Fruit fly (Drosophila melanogaster): ENCODE data around the gene Elys.

The Elys gene

dm6 chrX:19692951-19693698 lies 41.0 kb downstream of the Elys start, which contains the start of gene Mer (continued):
- TF ChIP-seq schlank (tag; optimal IDR thresholded peaks at IDR 0.05) (peak; percentile 75), kah (GFP tag; optimal IDR thresholded peaks at IDR 0.05) (peak; percentile 62), CG14667 (GFP tag; IDR thresholded peaks at IDR 0.05) (peak; percentile 52; the same call in 1 of the 2 replicates), phol (tag; optimal IDR thresholded peaks at IDR 0.05) (peak; percentile 81), vfl (GFP tag; optimal IDR thresholded peaks at IDR 0.05) (peak; percentile 76), row (GFP tag; IDR thresholded peaks at IDR 0.05) (peak; percentile 96), CG10147 (GFP tag; optimal IDR thresholded peaks at IDR 0.05) (peak; percentile 78), Drgx (GFP tag; IDR thresholded peaks at IDR 0.05) (peak; percentile 92), nerfin-2 (GFP tag; IDR thresholded peaks at IDR 0.05; ENCODE audit: partially characterized antibody) (no peak), CoRest (tag; optimal IDR thresholded peaks at IDR 0.05) (peak; percentile 81), CG4854 (GFP tag; optimal IDR thresholded peaks at IDR 0.05) (peak; percentile 52), TFAM (GFP tag; optimal IDR thresholded peaks at IDR 0.05) (peak; percentile 11), CG34422 (GFP tag; IDR thresholded peaks at IDR 0.05) (peak; percentile 88), jigr1 (GFP tag; IDR thresholded peaks at IDR 0.05) (0 out of 3 replicates have a peak, but pooled peaks have one; percentile 37), pfk (GFP tag; optimal IDR thresholded peaks at IDR 0.05) (peak; percentile 3), ro (GFP tag; IDR thresholded peaks at IDR 0.05) (no peak), ems (GFP tag; optimal IDR thresholded peaks at IDR 0.05) (peak; percentile 60), Spps (tag; optimal IDR thresholded peaks at IDR 0.05) (peak; percentile 56), twi (tag; optimal IDR thresholded peaks at IDR 0.05) (peak; percentile 62), CG17328 (GFP tag; IDR thresholded peaks at IDR 0.05) (peak; percentile 75), slou (GFP tag; optimal IDR thresholded peaks at IDR 0.05) (peak; percentile 59), Ptx1 (GFP tag; IDR thresholded peaks at IDR 0.05) (peak; percentile 81), Doc3 (GFP tag; IDR thresholded peaks at IDR 0.05; ENCODE audit: partially characterized antibody) (no peak), CG32772 (GFP tag; IDR thresholded peaks at IDR 0.05) (peak; percentile 68), rib (GFP tag; IDR thresholded peaks at IDR 0.05) (peak; percentile 62; the same call in 1 of the 2 replicates), pzg (GFP tag; optimal IDR thresholded peaks at IDR 0.05) (peak; percentile 55), CG11695 (GFP tag; IDR thresholded peaks at IDR 0.05) (peak; percentile 92), so (GFP tag; IDR thresholded peaks at IDR 0.05) (peak; percentile 84; the same call in 1 of the 3 replicates), CG4404 (GFP tag; IDR thresholded peaks at IDR 0.05) (peak; percentile 60), Xbp1 (GFP tag; optimal IDR thresholded peaks at IDR 0.05) (peak; percentile 87), tin (GFP tag; optimal IDR thresholded peaks at IDR 0.05) (peak; percentile 76), vvl (GFP tag; IDR thresholded peaks at IDR 0.05) (peak; percentile 82), chn (GFP tag; optimal IDR thresholded peaks at IDR 0.05) (peak; percentile 77), CG11560 (tag; IDR thresholded peaks at IDR 0.05) (0 out of 3 replicates have a peak, but pooled peaks have one; percentile 36), fu2 (GFP tag; optimal IDR thresholded peaks at IDR 0.05) (peak; percentile 78), CHES-1-like (GFP tag; optimal IDR thresholded peaks at IDR 0.05) (peak; percentile 80), CG15479 (GFP tag; optimal IDR thresholded peaks at IDR 0.05) (peak; percentile 27), hbn (GFP tag; IDR thresholded peaks at IDR 0.05; ENCODE audit: partially characterized antibody) (no peak), fru (optimal IDR thresholded peaks at IDR 0.05) (no peak), Tbp (GFP tag; optimal IDR thresholded peaks at IDR 0.05) (no peak), CG13775 (GFP tag; optimal IDR thresholded peaks at IDR 0.05) (peak; percentile 86), Hr51 (GFP tag; optimal IDR thresholded peaks at IDR 0.05) (peak; percentile 82 to 88), CG4730 (GFP tag; IDR thresholded peaks at IDR 0.05) (peak; percentile 67), run (tag; optimal IDR thresholded peaks at IDR 0.05) (peak; percentile 52), CG30431 (GFP tag; optimal IDR thresholded peaks at IDR 0.05) (peak; percentile 67), zen (tag; optimal IDR thresholded peaks at IDR 0.05) (peak; percentile 61), ash1 (GFP tag; optimal IDR thresholded peaks at IDR 0.05) (peak; percentile 33), fd96Cb (tag; optimal IDR thresholded peaks at IDR 0.05) (peak; percentile 73), CG5953 (GFP tag; IDR thresholded peaks at IDR 0.05) (peak; percentile 75; the same call in 1 of the 2 replicates), shn (GFP tag; optimal IDR thresholded peaks at IDR 0.05) (peak; percentile 89)

Measured in whole organism, embryonic.